Fruit fly (Drosophila melanogaster) whole organism, embryonic: Measurements from ENCODE around the gene eEF1alpha2.

Experiments
- Ada2b ChIP-seq: fragments of 200-800 bp; sonication (Bioruptor generic); IDR thresholded peaks from 2 replicates; pipeline ENCODE4 v1.3.6; 2022; ENCODE audit warnings: missing biosample characterization, missing genetic modification characterization
- Aef1 ChIP-seq: fragments of 200-800 bp; sonication (Bioruptor generic); IDR thresholded peaks from 3 replicates; pipeline ENCODE4 v1.3.6; 2022; ENCODE audit warnings: missing biosample characterization, missing genetic modification characterization
- CG10654 ChIP-seq: fragments of 200-800 bp; sonication (Bioruptor generic); optimal IDR thresholded peaks from 2 replicates; lab custom pipeline; 2016; ENCODE audit warnings: missing biosample characterization, missing genetic modification characterization
- CG11456 ChIP-seq: fragments of 200-800 bp; sonication (Bioruptor generic); IDR thresholded peaks from 3 replicates; pipeline ENCODE4 v1.3.6; 2022; ENCODE audit warnings: missing biosample characterization, missing genetic modification characterization
- CG11723 ChIP-seq: fragments of 200-800 bp; sonication (Bioruptor generic); optimal IDR thresholded peaks from 2 replicates; lab custom pipeline; 2017; ENCODE audit warnings: missing biosample characterization, mild to moderate bottlenecking, missing genetic modification characterization
- CG12155 ChIP-seq: fragments of 200-800 bp; sonication (Bioruptor generic); optimal IDR thresholded peaks from 3 replicates; lab custom pipeline; 2016; ENCODE audit warnings: missing biosample characterization, missing genetic modification characterization
- CG12236 ChIP-seq: fragments of 200-800 bp; sonication (Bioruptor generic); optimal IDR thresholded peaks from 2 replicates; lab custom pipeline; 2016; ENCODE audit warnings: missing biosample characterization, missing genetic modification characterization
- CG1233 ChIP-seq: fragments of 200-800 bp; sonication (Bioruptor generic); optimal IDR thresholded peaks from 4 replicates; lab custom pipeline; 2018; ENCODE audit warnings: missing biosample characterization, mild to moderate bottlenecking, missing genetic modification characterization
- CG13296 ChIP-seq: fragments of 200-800 bp; sonication (Bioruptor generic); optimal IDR thresholded peaks from 3 replicates; lab custom pipeline; 2018; ENCODE audit warnings: missing biosample characterization, mild to moderate bottlenecking, missing genetic modification characterization
- CG13624 ChIP-seq: fragments of 200-800 bp; sonication (Bioruptor generic); optimal IDR thresholded peaks from 2 replicates; lab custom pipeline; 2016; ENCODE audit warnings: missing biosample characterization, missing genetic modification characterization
- CG14667 ChIP-seq: fragments of 200-800 bp; sonication (Bioruptor generic); IDR thresholded peaks from 2 replicates; pipeline ENCODE4 v1.3.6; 2022; ENCODE audit warnings: missing biosample characterization, missing genetic modification characterization
- CG17912 ChIP-seq: fragments of 200-800 bp; sonication (Bioruptor generic); optimal IDR thresholded peaks from 2 replicates; lab custom pipeline; 2018; ENCODE audit warnings: missing biosample characterization, mild to moderate bottlenecking, missing genetic modification characterization
- CG34422 ChIP-seq: fragments of 200-800 bp; sonication (Bioruptor generic); IDR thresholded peaks from 3 replicates; pipeline ENCODE4 v1.3.6; 2022; ENCODE audit warnings: missing biosample characterization, missing genetic modification characterization
- CG6175 ChIP-seq: fragments of 200-800 bp; sonication (Bioruptor generic); IDR thresholded peaks from 3 replicates; pipeline ENCODE4 v1.3.6; 2022; ENCODE audit warnings: missing biosample characterization, missing genetic modification characterization
- CG6765 ChIP-seq: fragments of 200-800 bp; sonication (Bioruptor generic); optimal IDR thresholded peaks from 3 replicates; lab custom pipeline; 2017; ENCODE audit warnings: missing biosample characterization, mild to moderate bottlenecking, missing genetic modification characterization
- CG7271 ChIP-seq: fragments of 200-800 bp; sonication (Bioruptor generic); optimal IDR thresholded peaks from 2 replicates; lab custom pipeline; 2018; ENCODE audit warnings: missing biosample characterization, mild to moderate bottlenecking, missing genetic modification characterization, moderate library complexity
- CG8924 ChIP-seq: fragments of 200-800 bp; optimal IDR thresholded peaks from 3 replicates; lab custom pipeline; 2019; ENCODE audit warnings: missing biosample characterization, mild to moderate bottlenecking, missing genetic modification characterization, moderate library complexity
- CG8944 ChIP-seq: fragments of 200-800 bp; sonication (Bioruptor generic); optimal IDR thresholded peaks from 3 replicates; lab custom pipeline; 2016; ENCODE audit warnings: missing biosample characterization, missing genetic modification characterization
- Deaf1 ChIP-seq: fragments of 200-800 bp; optimal IDR thresholded peaks from 3 replicates; lab custom pipeline; 2019; ENCODE audit warnings: missing biosample characterization, mild to moderate bottlenecking, missing genetic modification characterization, moderate library complexity
- Dfd ChIP-seq, 2 experiments: fragments of >200 bp; optimal IDR thresholded peaks; 2 replicates each; lab custom pipeline; 2017; ENCODE audit warnings: missing biosample characterization in 2 of 2, missing genetic modification characterization in 2 of 2
- H15 ChIP-seq: fragments of 200-800 bp; sonication (Bioruptor generic); IDR thresholded peaks from 3 replicates; pipeline ENCODE4 v1.3.6; 2022; ENCODE audit warnings: missing biosample characterization, missing genetic modification characterization
- HLH4C ChIP-seq: fragments of 200-800 bp; sonication (Bioruptor generic); IDR thresholded peaks from 3 replicates; pipeline ENCODE4 v1.3.6; 2022; ENCODE audit warnings: missing biosample characterization, missing genetic modification characterization; ENCODE audit not compliant: partially characterized antibody
- Hand ChIP-seq: fragments of 200-800 bp; sonication (Bioruptor generic); optimal IDR thresholded peaks from 2 replicates; lab custom pipeline; 2017; ENCODE audit warnings: mild to moderate bottlenecking, missing biosample characterization, missing genetic modification reagents, missing genetic modification characterization
- Hr39 ChIP-seq: fragments of >200 bp; optimal IDR thresholded peaks from 2 replicates; lab custom pipeline; 2017
- Jarid2 ChIP-seq: fragments of 200-800 bp; sonication (Bioruptor generic); optimal IDR thresholded peaks from 3 replicates; lab custom pipeline; 2017; ENCODE audit warnings: mild to moderate bottlenecking, missing biosample characterization, missing genetic modification reagents, missing genetic modification characterization
- Mad ChIP-seq: fragments of 200-800 bp; sonication (Bioruptor generic); optimal IDR thresholded peaks from 2 replicates; lab custom pipeline; 2016; ENCODE audit warnings: missing biosample characterization, missing genetic modification characterization
- Med ChIP-seq: fragments of 200-800 bp; sonication (Bioruptor generic); peaks from one replicate; lab custom pipeline; 2016; ENCODE audit warnings: missing biosample characterization, missing genetic modification characterization, mild to moderate bottlenecking, inconsistent platforms, moderate library complexity
- Meics ChIP-seq: fragments of 200-800 bp; sonication (Bioruptor generic); optimal IDR thresholded peaks from 2 replicates; lab custom pipeline; 2017; ENCODE audit warnings: missing biosample characterization, mild to moderate bottlenecking, missing genetic modification characterization
- NC2β ChIP-seq: fragments of 200-800 bp; sonication (Bioruptor generic); optimal IDR thresholded peaks from 2 replicates; lab custom pipeline; 2016; ENCODE audit warnings: missing biosample characterization, missing genetic modification characterization
- Stat92E ChIP-seq, 3 experiments: fragments of >200 bp in 2 of 3; fragments of 200-800 bp in 1 of 3; sonication (Bioruptor generic) in 1 of 3; optimal IDR thresholded peaks; 2 replicates each; lab custom pipeline; 2017 to 2019; ENCODE audit warnings: missing biosample characterization in 3 of 3, missing genetic modification characterization in 3 of 3, mild to moderate bottlenecking in 1 of 3, moderate library complexity in 1 of 3
- al ChIP-seq: fragments of 200-800 bp; sonication (Bioruptor generic); IDR thresholded peaks from 2 replicates; pipeline ENCODE4 v1.3.6; 2022; ENCODE audit warnings: missing biosample characterization, missing genetic modification characterization
- crol ChIP-seq: fragments of 200-800 bp; sonication (Bioruptor generic); IDR thresholded peaks from 2 replicates; pipeline ENCODE4 v1.3.6; 2022; ENCODE audit warnings: missing biosample characterization, missing genetic modification characterization
- dan ChIP-seq: fragments of 200-800 bp; sonication (Bioruptor generic); IDR thresholded peaks from 2 replicates; pipeline ENCODE4 v1.3.6; 2022; ENCODE audit warnings: missing biosample characterization, missing genetic modification characterization
- dmrt99B ChIP-seq: fragments of 200-800 bp; sonication (Bioruptor generic); optimal IDR thresholded peaks from 2 replicates; lab custom pipeline; 2018; ENCODE audit warnings: missing biosample characterization, mild to moderate bottlenecking, missing genetic modification characterization, moderate library complexity
- en ChIP-seq: fragments of 200-800 bp; sonication (Bioruptor generic); optimal IDR thresholded peaks from 2 replicates; lab custom pipeline; 2016; ENCODE audit warnings: missing biosample characterization, missing genetic modification characterization
- eyg ChIP-seq: fragments of 200-800 bp; sonication (Bioruptor generic); optimal IDR thresholded peaks from 3 replicates; lab custom pipeline; 2016; ENCODE audit warnings: missing biosample characterization, missing genetic modification characterization
- fd64A ChIP-seq: fragments of 200-800 bp; sonication (Bioruptor generic); optimal IDR thresholded peaks from 3 replicates; lab custom pipeline; 2018; ENCODE audit warnings: missing biosample characterization, mild to moderate bottlenecking, missing genetic modification characterization
- fd96Cb ChIP-seq: fragments of 200-800 bp; sonication (Bioruptor generic); optimal IDR thresholded peaks from 2 replicates; lab custom pipeline; 2018; ENCODE audit warnings: missing biosample characterization, mild to moderate bottlenecking, missing genetic modification characterization, moderate library complexity
- fru ChIP-seq: fragments of >200 bp; optimal IDR thresholded peaks from 2 replicates; lab custom pipeline; 2017
- gt ChIP-seq: fragments of 200-800 bp; sonication (Bioruptor generic); IDR thresholded peaks from 2 replicates; pipeline ENCODE4 v1.3.6; 2022; ENCODE audit warnings: missing biosample characterization, missing genetic modification characterization
- her ChIP-seq: fragments of 200-800 bp; sonication (Bioruptor generic); optimal IDR thresholded peaks from 2 replicates; lab custom pipeline; 2016; ENCODE audit warnings: missing biosample characterization, missing genetic modification characterization
- insv ChIP-seq, 2 experiments: fragments of 200-800 bp; sonication (Bioruptor generic); optimal IDR thresholded peaks; 3 replicates each; lab custom pipeline; 2016 to 2018; ENCODE audit warnings: missing biosample characterization in 2 of 2, missing genetic modification characterization in 2 of 2
- knrl ChIP-seq: fragments of 200-800 bp; sonication (Bioruptor generic); IDR thresholded peaks from 3 replicates; pipeline ENCODE4 v1.3.6; 2022; ENCODE audit warnings: missing biosample characterization, missing genetic modification characterization; ENCODE audit not compliant: partially characterized antibody
- lab ChIP-seq: fragments of 200-800 bp; sonication (Bioruptor generic); optimal IDR thresholded peaks from 3 replicates; lab custom pipeline; 2017; ENCODE audit warnings: missing biosample characterization, missing genetic modification characterization, mild to moderate bottlenecking, moderate library complexity, missing genetic modification reagents
- lov ChIP-seq, 2 experiments: fragments of 200-800 bp in 1 of 2; fragments of >200 bp in 1 of 2; sonication (Bioruptor generic) in 1 of 2; IDR thresholded peaks in 1 of 2; optimal IDR thresholded peaks in 1 of 2; 2 replicates in 1 of 2; 3 replicates in 1 of 2; pipeline versions ENCODE4 v1.3.6 to Lab custom; 2017 to 2022; ENCODE audit warnings: missing biosample characterization in 1 of 2, missing genetic modification characterization in 1 of 2
- onecut ChIP-seq: fragments of 200-800 bp; sonication (Bioruptor generic); IDR thresholded peaks from 2 replicates; pipeline ENCODE4 v1.3.6; 2022; ENCODE audit warnings: missing biosample characterization, missing genetic modification characterization
- row ChIP-seq: fragments of 200-800 bp; sonication (Bioruptor generic); IDR thresholded peaks from 3 replicates; pipeline ENCODE4 v1.3.6; 2022; ENCODE audit warnings: missing biosample characterization, missing genetic modification characterization
- slp2 ChIP-seq: fragments of 200-800 bp; sonication (Bioruptor generic); optimal IDR thresholded peaks from 2 replicates; lab custom pipeline; 2016; ENCODE audit warnings: missing biosample characterization, missing genetic modification characterization
- unc-4 ChIP-seq: fragments of 200-800 bp; sonication (Bioruptor generic); IDR thresholded peaks from 2 replicates; pipeline ENCODE4 v1.3.6; 2022; ENCODE audit warnings: missing biosample characterization, missing genetic modification characterization; ENCODE audit not compliant: partially characterized antibody
- usp ChIP-seq: fragments of >200 bp; optimal IDR thresholded peaks from 2 replicates; lab custom pipeline; 2017; ENCODE audit warnings: missing biosample characterization, missing genetic modification characterization

eEF1alpha2 gene

dm6 chr3R:31713306-31714123 is 24.8 kb upstream of the eEF1alpha2 start, which contains the start of gene ttk (continued):
- TF ChIP-seq unc-4 (GFP tag; lab: Robert Waterston, UW) (peak; percentile 44), HLH4C (GFP tag; lab: Robert Waterston, UW) (0 out of 3 replicates have a peak, but pooled peaks have one; percentile 16), CG12236 (GFP tag; lab: Kevin White, UChicago) (no peak), CG10654 (GFP tag; lab: Kevin White, UChicago) (no peak), dan (GFP tag; lab: Robert Waterston, UW) (no peak), H15 (no peak), fd96Cb (tag; lab: Kevin White, UChicago) (no peak), usp (GFP tag; lab: Kevin White, UChicago) (no peak), Jarid2 (GFP tag; lab: Kevin White, UChicago) (peak; percentile 54), al (GFP tag; lab: Robert Waterston, UW) (no peak), Deaf1 (peak; percentile 87), fru (lab: Kevin White, UChicago) (no peak), insv (GFP tag; optimal IDR thresholded peaks at IDR 0.05; lab: Kevin White, UChicago) (no peak), dmrt99B (tag; lab: Kevin White, UChicago) (peak; percentile 13), her (GFP tag; lab: Kevin White, UChicago) (no peak), CG11456 (GFP tag; lab: Robert Waterston, UW) (no peak), CG8944 (no peak), CG7271 (tag; lab: Kevin White, UChicago) (no peak), Mad (GFP tag; lab: Kevin White, UChicago) (no peak), Meics (GFP tag; lab: Kevin White, UChicago) (no peak), NC2β (no peak), CG8924 (tag; lab: Kevin White, UChicago) (peak; percentile 6), CG1233 (GFP tag; lab: Kevin White, UChicago) (no peak), slp2 (GFP tag; lab: Kevin White, UChicago) (no peak), onecut (GFP tag; lab: Robert Waterston, UW) (no peak), knrl (GFP tag; lab: Robert Waterston, UW) (no peak), Dfd (GFP tag; optimal IDR thresholded peaks at IDR 0.05; lab: Kevin White, UChicago) (no peak), row (GFP tag; lab: Robert Waterston, UW) (no peak), fd64A (GFP tag; lab: Kevin White, UChicago) (peak; percentile 13), Stat92E (GFP tag; optimal IDR thresholded peaks at IDR 0.05; lab: Kevin White, UChicago) (no peak), en (no peak), Ada2b (no peak), eyg (GFP tag; lab: Kevin White, UChicago) (no peak), lab (GFP tag; lab: Kevin White, UChicago) (peak; percentile 2), CG14667 (GFP tag; lab: Robert Waterston, UW) (no peak), gt (GFP tag; lab: Robert Waterston, UW) (no peak), Hand (GFP tag; lab: Kevin White, UChicago) (no peak), CG34422 (GFP tag; lab: Robert Waterston, UW) (no peak), Med (GFP tag; lab: Kevin White, UChicago) (peak; percentile 72), crol (GFP tag; lab: Robert Waterston, UW) (peak; percentile 96), lov (optimal IDR thresholded peaks at IDR 0.05; lab: Kevin White, UChicago) (no peak), lov (GFP tag; IDR thresholded peaks at IDR 0.05; lab: Robert Waterston, UW) (no peak), CG6175 (GFP tag; lab: Robert Waterston, UW) (no peak), CG6765 (GFP tag; lab: Kevin White, UChicago) (no peak), CG12155 (GFP tag; lab: Kevin White, UChicago) (no peak), Aef1 (no peak), Hr39 (no peak), CG13624 (GFP tag; lab: Kevin White, UChicago) (no peak), CG11723 (GFP tag; lab: Kevin White, UChicago) (no peak), CG13296 (GFP tag; lab: Kevin White, UChicago) (no peak), CG17912 (GFP tag; lab: Kevin White, UChicago) (no peak)
